Worm (Caenorhabditis elegans) whole organism, L4 larva: Measurements from ENCODE around the gene clec-79.

Experiments used
- F10B5.3 ChIP-seq: sonication (generic microtip); optimal IDR thresholded peaks from 2 replicates; lab custom pipeline; 2016; ENCODE audit warnings: mild to moderate bottlenecking, missing genetic modification characterization, missing compliant biosample characterization
- F44E2.7 ChIP-seq: fragments of 200-800 bp; sonication (Bioruptor generic); IDR thresholded peaks from 2 replicates; pipeline ENCODE4 v2.1.2; 2022; ENCODE audit warnings: missing genetic modification characterization, missing compliant biosample characterization
- R02D3.7 ChIP-seq: fragments of 150-350 bp; sonication (generic microtip); optimal IDR thresholded peaks from 3 replicates; lab custom pipeline; 2014; ENCODE audit warnings: missing biosample characterization, missing genetic modification characterization
- T20F7.1 ChIP-seq: fragments of 200-800 bp; sonication (Bioruptor generic); optimal IDR thresholded peaks from 2 replicates; lab custom pipeline; 2018; ENCODE audit warnings: mild to moderate bottlenecking, missing genetic modification characterization, missing compliant biosample characterization
- T26A8.4 ChIP-seq: fragments of 200-800 bp; sonication (Bioruptor generic); IDR thresholded peaks from 2 replicates; pipeline ENCODE4 v1.3.6; 2022; ENCODE audit warnings: missing genetic modification characterization, missing compliant biosample characterization
- Y48G9A.11 ChIP-seq: fragments of 200-800 bp; sonication (Bioruptor generic); IDR thresholded peaks from 2 replicates; pipeline ENCODE4 v1.3.6; 2022; ENCODE audit warnings: missing genetic modification reagents, missing genetic modification characterization, missing compliant biosample characterization
- Y5F2A.4 ChIP-seq: fragments of 200-800 bp; sonication (Bioruptor generic); optimal IDR thresholded peaks from 2 replicates; lab custom pipeline; 2018; ENCODE audit warnings: mild to moderate bottlenecking, missing genetic modification characterization, missing compliant biosample characterization
- Y75B8A.6 ChIP-seq: fragments of 200-800 bp; sonication (Bioruptor generic); IDR thresholded peaks from 2 replicates; pipeline ENCODE4 v1.3.6; 2022; ENCODE audit warnings: missing genetic modification reagents, missing genetic modification characterization, missing compliant biosample characterization
- ZK546.5 ChIP-seq, 2 experiments: sonication (generic microtip); optimal IDR thresholded peaks; 2 replicates each; lab custom pipeline; 2017; ENCODE audit warnings: missing biosample characterization in 2 of 2, missing genetic modification characterization in 2 of 2
- ceh-32 ChIP-seq: sonication (generic microtip); optimal IDR thresholded peaks from 2 replicates; lab custom pipeline; 2016; ENCODE audit warnings: mild to moderate bottlenecking, missing genetic modification characterization, missing compliant biosample characterization; ENCODE audit not compliant: poor library complexity
- ceh-62 ChIP-seq: sonication (generic microtip); optimal IDR thresholded peaks from 2 replicates; lab custom pipeline; 2017; ENCODE audit warnings: missing biosample characterization, missing genetic modification characterization
- ces-1 ChIP-seq: fragments of 150-350 bp; sonication (generic microtip); optimal IDR thresholded peaks from 4 replicates; lab custom pipeline; 2014; ENCODE audit warnings: missing biosample characterization, missing genetic modification reagents, missing genetic modification characterization
- ctbp-1 ChIP-seq: fragments of 200-800 bp; sonication (Bioruptor generic); IDR thresholded peaks from 2 replicates; pipeline ENCODE4 v1.3.6; 2022; ENCODE audit warnings: missing genetic modification reagents, missing genetic modification characterization, missing compliant biosample characterization
- daf-12 ChIP-seq: fragments of 150-350 bp; optimal IDR thresholded peaks from 2 replicates; lab custom pipeline; 2014; ENCODE audit warnings: missing biosample characterization, missing genetic modification reagents, missing genetic modification characterization
- daf-16 ChIP-seq, 3 experiments: sonication (generic microtip); optimal IDR thresholded peaks; 2 replicates each; lab custom pipeline; 2016 to 2017; ENCODE audit warnings: missing genetic modification characterization in 3 of 3, missing genetic modification reagents in 3 of 3, mild to moderate bottlenecking in 2 of 3, missing compliant biosample characterization in 2 of 3, missing biosample characterization in 1 of 3, moderate library complexity in 1 of 3
- daf-19 ChIP-seq: fragments of 200-800 bp; sonication (Bioruptor generic); conservative IDR thresholded peaks from 2 replicates; pipeline ENCODE4 v1.3.6; 2022; ENCODE audit warnings: missing genetic modification characterization, missing compliant biosample characterization
- daf-8 ChIP-seq: fragments of 200-800 bp; sonication (Bioruptor generic); IDR thresholded peaks from 2 replicates; pipeline ENCODE4 v1.3.6; 2022; ENCODE audit warnings: missing genetic modification characterization, missing compliant biosample characterization
- dmd-6 ChIP-seq: fragments of 200-800 bp; sonication (Bioruptor generic); IDR thresholded peaks from 2 replicates; pipeline ENCODE4 v1.3.6; 2022; ENCODE audit warnings: missing genetic modification reagents, missing genetic modification characterization, missing compliant biosample characterization
- dmd-9 ChIP-seq: fragments of 200-800 bp; sonication (Bioruptor generic); IDR thresholded peaks from 2 replicates; pipeline ENCODE4 v1.3.6; 2022; ENCODE audit warnings: missing genetic modification reagents, missing genetic modification characterization, missing compliant biosample characterization
- dpl-1 ChIP-seq: fragments of 150-350 bp; optimal IDR thresholded peaks from 2 replicates; lab custom pipeline; 2014; ENCODE audit warnings: missing biosample characterization, missing genetic modification reagents, missing genetic modification characterization
- gei-8 ChIP-seq: fragments of 200-800 bp; sonication (Bioruptor generic); optimal IDR thresholded peaks from 2 replicates; lab custom pipeline; 2018; ENCODE audit warnings: mild to moderate bottlenecking, missing genetic modification characterization, missing compliant biosample characterization
- hif-1 ChIP-seq, 2 experiments: sonication (generic microtip); optimal IDR thresholded peaks; 2 replicates each; lab custom pipeline; 2016 to 2017; ENCODE audit warnings: missing compliant biosample characterization in 2 of 2, missing genetic modification characterization in 2 of 2, missing genetic modification reagents in 2 of 2, missing genotype in 2 of 2, mild to moderate bottlenecking in 1 of 2
- hlh-11 ChIP-seq: fragments of 200-800 bp; sonication (Bioruptor generic); optimal IDR thresholded peaks from 2 replicates; lab custom pipeline; 2018; ENCODE audit warnings: mild to moderate bottlenecking, missing genetic modification characterization, missing compliant biosample characterization
- hlh-30 ChIP-seq: sonication (generic microtip); optimal IDR thresholded peaks from 2 replicates; lab custom pipeline; 2017; ENCODE audit warnings: antibody characterized with exemption, mild to moderate bottlenecking, missing genetic modification characterization, missing compliant biosample characterization; ENCODE audit not compliant: insufficient read depth
- jun-1 ChIP-seq: fragments of 150-350 bp; optimal IDR thresholded peaks from 2 replicates; lab custom pipeline; 2014; ENCODE audit warnings: missing biosample characterization, missing genetic modification reagents, missing genetic modification characterization
- lim-7 ChIP-seq: fragments of 200-800 bp; sonication (Bioruptor generic); IDR thresholded peaks from 2 replicates; pipeline ENCODE4 v1.3.6; 2022; ENCODE audit warnings: missing genetic modification characterization, missing compliant biosample characterization
- lin-1 ChIP-seq: fragments of 200-800 bp; sonication (Bioruptor generic); IDR thresholded peaks from 2 replicates; pipeline ENCODE4 v1.3.6; 2022; ENCODE audit warnings: missing genetic modification reagents, missing genetic modification characterization, missing compliant biosample characterization
- lin-13 ChIP-seq: fragments of 150-350 bp; optimal IDR thresholded peaks from 2 replicates; lab custom pipeline; 2014; ENCODE audit warnings: missing biosample characterization, missing genetic modification reagents, missing genetic modification characterization
- lin-15B ChIP-seq: fragments of 150-350 bp; sonication (generic microtip); optimal IDR thresholded peaks from 3 replicates; lab custom pipeline; 2014; ENCODE audit warnings: missing biosample characterization, missing genetic modification characterization
- lin-29 ChIP-seq: fragments of 200-800 bp; sonication (Bioruptor generic); IDR thresholded peaks from 2 replicates; pipeline ENCODE4 v1.3.6; 2022; ENCODE audit warnings: missing genetic modification reagents, missing genetic modification characterization, missing compliant biosample characterization
- lin-38 ChIP-seq: fragments of 200-800 bp; sonication (Bioruptor generic); IDR thresholded peaks from 2 replicates; pipeline ENCODE4 v1.3.6; 2022; ENCODE audit warnings: missing genetic modification reagents, missing genetic modification characterization, missing compliant biosample characterization
- lir-3 ChIP-seq: sonication (generic microtip); optimal IDR thresholded peaks from 2 replicates; lab custom pipeline; 2016; ENCODE audit warnings: mild to moderate bottlenecking, missing genetic modification characterization, missing compliant biosample characterization
- lsy-2 ChIP-seq, 2 experiments: fragments of 150-350 bp in 1 of 2; sonication (generic microtip) in 1 of 2; optimal IDR thresholded peaks; 2 replicates each; lab custom pipeline; 2014 to 2017; ENCODE audit warnings: missing biosample characterization in 2 of 2, missing genetic modification characterization in 2 of 2
- madf-9 ChIP-seq: fragments of 200-800 bp; sonication (Bioruptor generic); conservative IDR thresholded peaks from 2 replicates; pipeline ENCODE4 v1.3.6; 2022; ENCODE audit warnings: missing genetic modification reagents, missing genetic modification characterization, missing compliant biosample characterization
- mdl-1 ChIP-seq, 2 experiments: fragments of 150-350 bp in 1 of 2; sonication (generic microtip) in 1 of 2; optimal IDR thresholded peaks; 2 replicates each; lab custom pipeline; 2014 to 2017; ENCODE audit warnings: missing biosample characterization in 2 of 2, missing genetic modification characterization in 2 of 2
- mdt-29 ChIP-seq: fragments of 200-800 bp; sonication (Bioruptor generic); IDR thresholded peaks from 2 replicates; pipeline ENCODE4 v1.3.6; 2022; ENCODE audit warnings: missing genetic modification reagents, missing genetic modification characterization, missing compliant biosample characterization
- mxl-3 ChIP-seq: fragments of 200-800 bp; sonication (Bioruptor generic); optimal IDR thresholded peaks from 2 replicates; lab custom pipeline; 2018; ENCODE audit warnings: mild to moderate bottlenecking, missing genetic modification characterization, missing compliant biosample characterization
- nhr-41 ChIP-seq: fragments of 200-800 bp; sonication (Bioruptor generic); IDR thresholded peaks from 2 replicates; pipeline ENCODE4 v1.3.6; 2022; ENCODE audit warnings: missing genetic modification reagents, missing genetic modification characterization, missing compliant biosample characterization
- nhr-48 ChIP-seq: sonication (generic microtip); optimal IDR thresholded peaks from 2 replicates; lab custom pipeline; 2016; ENCODE audit warnings: mild to moderate bottlenecking, missing genetic modification characterization, missing compliant biosample characterization
- pha-4 ChIP-seq, 2 experiments: fragments of 150-350 bp in 1 of 2; fragments of 200-800 bp in 1 of 2; sonication (Bioruptor generic) in 1 of 2; IDR thresholded peaks in 1 of 2; optimal IDR thresholded peaks in 1 of 2; 2 replicates each; pipeline versions ENCODE4 v1.3.6 to Lab custom; 2014 to 2022; ENCODE audit warnings: missing genetic modification characterization in 2 of 2, missing genetic modification reagents in 2 of 2, missing biosample characterization in 1 of 2, missing compliant biosample characterization in 1 of 2
- php-3 ChIP-seq: fragments of 200-800 bp; sonication (Bioruptor generic); IDR thresholded peaks from 2 replicates; pipeline ENCODE4 v1.3.6; 2022; ENCODE audit warnings: missing genetic modification reagents, missing genetic modification characterization, missing compliant biosample characterization
- snpc-4 ChIP-seq: fragments of 150-350 bp; optimal IDR thresholded peaks from 2 replicates; lab custom pipeline; 2014; ENCODE audit warnings: missing biosample characterization, missing genetic modification characterization
- spr-1 ChIP-seq: sonication (generic microtip); optimal IDR thresholded peaks from 2 replicates; lab custom pipeline; 2016; ENCODE audit warnings: mild to moderate bottlenecking, missing genetic modification characterization, missing compliant biosample characterization
- unc-130 ChIP-seq: sonication (generic microtip); optimal IDR thresholded peaks from 2 replicates; lab custom pipeline; 2016; ENCODE audit warnings: missing genetic modification reagents, missing genetic modification characterization, missing compliant biosample characterization
- unc-39 ChIP-seq: sonication (generic microtip); optimal IDR thresholded peaks from 2 replicates; lab custom pipeline; 2017; ENCODE audit warnings: missing biosample characterization, missing genetic modification characterization
- vab-7 ChIP-seq: fragments of 200-800 bp; sonication (Bioruptor generic); IDR thresholded peaks from 2 replicates; pipeline ENCODE4 v1.3.6; 2022; ENCODE audit warnings: missing genetic modification reagents, missing genetic modification characterization, missing compliant biosample characterization
- zfp-2 ChIP-seq: sonication (generic microtip); optimal IDR thresholded peaks from 2 replicates; lab custom pipeline; 2016; ENCODE audit warnings: mild to moderate bottlenecking, missing genetic modification characterization, missing compliant biosample characterization
- zip-2 ChIP-seq: fragments of 150-350 bp; optimal IDR thresholded peaks from 2 replicates; lab custom pipeline; 2014; ENCODE audit warnings: missing biosample characterization, missing genetic modification characterization
- ztf-11 ChIP-seq: fragments of 150-350 bp; optimal IDR thresholded peaks from 2 replicates; lab custom pipeline; 2014; ENCODE audit warnings: missing biosample characterization, missing genetic modification characterization
- ztf-7 ChIP-seq: fragments of 150-350 bp; optimal IDR thresholded peaks from 2 replicates; lab custom pipeline; 2014; ENCODE audit warnings: missing biosample characterization, missing genetic modification characterization

The clec-79 gene

DNA sequence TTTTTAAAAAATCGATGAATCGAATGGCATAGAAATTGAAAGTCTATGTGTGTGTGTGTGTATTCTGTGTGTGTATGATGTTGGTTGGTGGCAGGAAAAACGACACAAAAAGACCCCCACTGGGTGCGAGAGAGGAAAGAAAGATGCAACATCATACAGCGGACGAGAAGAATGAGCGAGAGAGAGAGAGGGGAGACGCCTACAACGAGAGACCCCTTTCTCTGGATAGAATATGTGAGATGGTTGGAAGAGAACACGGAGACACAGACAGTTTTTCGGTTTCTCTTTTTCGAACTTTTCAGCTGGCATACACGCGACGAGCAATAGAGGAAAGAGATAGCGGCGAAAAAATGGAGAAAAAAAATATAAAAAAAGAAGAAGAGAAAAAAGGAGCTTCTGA, 46.7 kb downstream of the clec-79 start (continued):
- TF ChIP-seq daf-19 (GFP tag; lab: Robert Waterston, UW), result no peak
- peak; percentile 65 for TF ChIP-seq mxl-3 (GFP tag; lab: Kevin White, UChicago)
- TF ChIP-seq daf-8 (GFP tag; lab: Robert Waterston, UW), result no peak
- TF ChIP-seq lin-1 (GFP tag; lab: Robert Waterston, UW), result peak; percentile 24; the same call in 1 of the 2 replicates
- no peak for TF ChIP-seq vab-7 (GFP tag; lab: Robert Waterston, UW)
- no peak for TF ChIP-seq T20F7.1
- TF ChIP-seq F44E2.7 (GFP tag; lab: Robert Waterston, UW), result no peak
- peak; percentile 41 for TF ChIP-seq lin-38
- no peak for TF ChIP-seq lin-15B (tag; lab: Kevin White, UChicago)
- no peak for TF ChIP-seq ceh-62 (tag; lab: Kevin White, UChicago)
- peak; percentile 61 for TF ChIP-seq jun-1 (tag; lab: Kevin White, UChicago)
- no peak for TF ChIP-seq gei-8 (GFP tag; lab: Kevin White, UChicago)
- TF ChIP-seq lsy-2 (tag; optimal IDR thresholded peaks at IDR 0.05; lab: Kevin White, UChicago), result peak; percentile 66 to 79
- no peak for TF ChIP-seq ZK546.5 (tag; optimal IDR thresholded peaks at IDR 0.05; lab: Kevin White, UChicago)
- no peak for TF ChIP-seq zfp-2 (tag; lab: Kevin White, UChicago)
- TF ChIP-seq madf-9 (GFP tag; lab: Robert Waterston, UW), result 0 out of 2 replicates have a peak, but pooled peaks have one; percentile 19
- peak; percentile 41 for TF ChIP-seq spr-1 (tag; lab: Kevin White, UChicago)
- TF ChIP-seq Y75B8A.6 (GFP tag; lab: Robert Waterston, UW), result no peak
- no peak for TF ChIP-seq mdt-29 (GFP tag; lab: Robert Waterston, UW)
- TF ChIP-seq pha-4 (GFP tag; IDR thresholded peaks at IDR 0.05; lab: Robert Waterston, UW), result no peak
- peak; percentile 77 for TF ChIP-seq pha-4 (tag; optimal IDR thresholded peaks at IDR 0.05; lab: Kevin White, UChicago)
- no peak for TF ChIP-seq lim-7
- TF ChIP-seq dmd-6, result peak; percentile 75
- TF ChIP-seq nhr-41 (GFP tag; lab: Robert Waterston, UW), result no peak
- no peak for TF ChIP-seq Y5F2A.4 (GFP tag; lab: Kevin White, UChicago)
- peak; percentile 45 for TF ChIP-seq lin-13 (GFP tag; lab: Kevin White, UChicago)
- TF ChIP-seq R02D3.7 (tag; lab: Kevin White, UChicago), result no peak
- TF ChIP-seq unc-39 (tag; lab: Kevin White, UChicago), result no peak
- 0 out of 2 replicates have a peak, but pooled peaks have one; percentile 26 for TF ChIP-seq dmd-9
- no peak for TF ChIP-seq daf-16 (GFP tag; optimal IDR thresholded peaks at IDR 0.05; lab: Kevin White, UChicago)
- peak; percentile 20 for TF ChIP-seq daf-16 (tag; optimal IDR thresholded peaks at IDR 0.05; lab: Kevin White, UChicago)
- TF ChIP-seq snpc-4 (tag; lab: Kevin White, UChicago), result no peak
- TF ChIP-seq T26A8.4 (GFP tag; lab: Robert Waterston, UW), result no peak
- peak; percentile 92 for TF ChIP-seq hlh-11 (tag; lab: Kevin White, UChicago)
- peak; percentile 46 to 94 for TF ChIP-seq mdl-1 (tag; optimal IDR thresholded peaks at IDR 0.05; lab: Kevin White, UChicago)
- no peak for TF ChIP-seq ztf-7 (tag; lab: Kevin White, UChicago)
- TF ChIP-seq ces-1 (GFP tag; lab: Kevin White, UChicago), result peak; percentile 46
- no peak for TF ChIP-seq daf-12 (tag; lab: Kevin White, UChicago)
- TF ChIP-seq Y48G9A.11 (GFP tag; lab: Robert Waterston, UW), result no peak
- TF ChIP-seq unc-130 (GFP tag; lab: Kevin White, UChicago), result no peak
- no peak for TF ChIP-seq lir-3 (tag; lab: Kevin White, UChicago)
- peak; percentile 44 for TF ChIP-seq nhr-48
- peak in 1 of 2 experiments; percentile 81 for TF ChIP-seq hif-1 (tag; optimal IDR thresholded peaks at IDR 0.05; lab: Kevin White, UChicago)
- TF ChIP-seq zip-2 (tag; lab: Kevin White, UChicago), result no peak
- TF ChIP-seq lin-29 (GFP tag; lab: Robert Waterston, UW), result no peak
- peak; percentile 81; the same call in 1 of the 2 replicates for TF ChIP-seq ctbp-1 (GFP tag; lab: Robert Waterston, UW)
- TF ChIP-seq php-3 (GFP tag; lab: Robert Waterston, UW), result no peak
- TF ChIP-seq F10B5.3 (tag; lab: Kevin White, UChicago), result no peak
- TF ChIP-seq hlh-30 (tag; lab: Kevin White, UChicago), result no peak
- no peak for TF ChIP-seq ceh-32 (tag; lab: Kevin White, UChicago)
- peak; percentile 49 for TF ChIP-seq dpl-1 (GFP tag; lab: Kevin White, UChicago)
- no peak for TF ChIP-seq ztf-11 (tag; lab: Kevin White, UChicago)
